Worm (Caenorhabditis elegans) whole organism, mixed stage, embryonic: Measurements from ENCODE around the gene daf-5.

Source experiments
- ces-1 ChIP-seq: fragments of 150-350 bp; optimal IDR thresholded peaks from 2 replicates; lab custom pipeline; 2014; ENCODE audit warnings: missing biosample characterization, missing genetic modification reagents, missing genetic modification characterization
- elt-1 ChIP-seq: sonication (generic microtip); optimal IDR thresholded peaks from 2 replicates; lab custom pipeline; 2017; ENCODE audit warnings: missing genetic modification characterization, mild to moderate bottlenecking, missing compliant biosample characterization, antibody characterized with exemption, moderate library complexity, borderline replicate concordance; ENCODE audit not compliant: insufficient read depth
- elt-3 ChIP-seq: fragments of 150-350 bp; optimal IDR thresholded peaks from 2 replicates; lab custom pipeline; 2014; ENCODE audit warnings: missing biosample characterization, missing genetic modification characterization
- hlh-1 ChIP-seq: fragments of 150-350 bp; optimal IDR thresholded peaks from 2 replicates; lab custom pipeline; 2014; ENCODE audit warnings: missing biosample characterization, missing genetic modification reagents, missing genetic modification characterization
- lin-13 ChIP-seq: fragments of 150-350 bp; optimal IDR thresholded peaks from 2 replicates; lab custom pipeline; 2014; ENCODE audit warnings: missing biosample characterization, missing genetic modification characterization
- lsy-2 ChIP-seq: fragments of 150-350 bp; optimal IDR thresholded peaks from 2 replicates; lab custom pipeline; 2014; ENCODE audit warnings: missing biosample characterization, missing genetic modification characterization
- mab-5 ChIP-seq: fragments of 150-350 bp; optimal IDR thresholded peaks from 2 replicates; lab custom pipeline; 2014; ENCODE audit warnings: missing biosample characterization, missing genetic modification characterization
- mls-2 ChIP-seq: sonication (generic microtip); optimal IDR thresholded peaks from 2 replicates; lab custom pipeline; 2016; ENCODE audit warnings: mild to moderate bottlenecking, missing genetic modification characterization, moderate library complexity, missing compliant biosample characterization
- nhr-12 ChIP-seq: fragments of 150-350 bp; optimal IDR thresholded peaks from 2 replicates; lab custom pipeline; 2014; ENCODE audit warnings: missing biosample characterization, missing genetic modification characterization
- nhr-237 ChIP-seq: fragments of 150-350 bp; optimal IDR thresholded peaks from 2 replicates; lab custom pipeline; 2014; ENCODE audit warnings: missing biosample characterization, missing genetic modification characterization
- nhr-28 ChIP-seq: fragments of 150-350 bp; optimal IDR thresholded peaks from 2 replicates; lab custom pipeline; 2014; ENCODE audit warnings: missing biosample characterization, missing genetic modification characterization
- nhr-76 ChIP-seq: sonication (generic microtip); optimal IDR thresholded peaks from 2 replicates; lab custom pipeline; 2017; ENCODE audit warnings: missing biosample characterization, missing genetic modification characterization
- pha-4 ChIP-seq: fragments of 150-350 bp; optimal IDR thresholded peaks from 2 replicates; lab custom pipeline; 2018; ENCODE audit warnings: missing biosample characterization, missing genetic modification reagents, missing genetic modification characterization
- snpc-4 ChIP-seq: fragments of 150-350 bp; optimal IDR thresholded peaks from 2 replicates; lab custom pipeline; 2014; ENCODE audit warnings: missing biosample characterization, missing genetic modification characterization

DNA sequence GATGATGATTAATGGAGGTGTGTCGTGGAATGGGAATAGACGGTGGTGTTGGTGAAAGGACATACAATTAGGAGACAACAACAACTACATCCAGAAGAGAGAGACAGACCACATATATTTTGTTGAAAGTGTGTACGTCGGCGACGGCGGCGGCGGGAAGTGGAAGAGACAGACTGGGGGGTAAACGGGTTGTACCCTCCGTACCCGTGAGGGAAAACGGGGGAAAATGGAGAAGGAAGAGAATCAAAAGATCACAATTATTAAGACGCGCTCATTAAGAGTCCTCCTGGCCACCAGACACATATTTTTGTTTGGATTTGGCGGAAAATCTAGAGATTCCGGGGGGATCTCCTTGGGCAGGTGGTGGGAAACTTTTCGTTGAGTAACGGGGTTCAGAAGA is 5.6 kb downstream of the daf-5 start:
- TF ChIP-seq lin-13 (tag; lab: Kevin White, UChicago) (no peak), pha-4 (tag; lab: Kevin White, UChicago) (no peak), ces-1 (GFP tag; lab: Kevin White, UChicago) (no peak), nhr-76 (tag; lab: Kevin White, UChicago) (no peak), mab-5 (tag; lab: Kevin White, UChicago) (no peak), snpc-4 (tag; lab: Kevin White, UChicago) (no peak), elt-3 (tag; lab: Kevin White, UChicago) (no peak), elt-1 (tag; lab: Kevin White, UChicago) (no peak), hlh-1 (tag; lab: Kevin White, UChicago) (peak; percentile 5), mls-2 (tag; lab: Kevin White, UChicago) (no peak), nhr-28 (no peak), nhr-237 (tag; lab: Kevin White, UChicago) (no peak), lsy-2 (tag; lab: Kevin White, UChicago) (no peak), nhr-12 (tag; lab: Kevin White, UChicago) (no peak)
